Worm (Caenorhabditis elegans): ENCODE results near the gene Y73F8A.20.

- TF ChIP-seq ceh-82 (tag; optimal IDR thresholded peaks at IDR 0.05) (no peak), snpc-4 (tag; optimal IDR thresholded peaks at IDR 0.05) (no peak), ama-1 (optimal IDR thresholded peaks at IDR 0.05) (no peak), mdl-1 (tag; optimal IDR thresholded peaks at IDR 0.05) (peak; percentile 16), tbx-2 (tag; optimal IDR thresholded peaks at IDR 0.05) (no peak), elt-3 (tag; optimal IDR thresholded peaks at IDR 0.05) (no peak), zag-1 (tag; optimal IDR thresholded peaks at IDR 0.05) (no peak), lin-15B (tag; optimal IDR thresholded peaks at IDR 0.05) (no peak), jun-1 (tag; optimal IDR thresholded peaks at IDR 0.05) (peak; percentile 36), pqm-1 (tag; optimal IDR thresholded peaks at IDR 0.05) (peak; percentile 87), nhr-12 (tag; optimal IDR thresholded peaks at IDR 0.05) (no peak), nhr-11 (tag; optimal IDR thresholded peaks at IDR 0.05) (no peak), aly-2 (tag; optimal IDR thresholded peaks at IDR 0.05) (no peak), ceh-9 (tag; optimal IDR thresholded peaks at IDR 0.05) (no peak)
Observed at ce11 chrIV:15393186-15393585, 14.9 kb downstream of the Y73F8A.20 start.

Data from whole organism, L3 larva.